Fruit fly (Drosophila melanogaster) S2 (cell line): ENCODE data around the gene net.

Experiments
- CG8478 ChIP-seq: fragments of >200 bp; optimal IDR thresholded peaks from 2 replicates; lab custom pipeline; 2018
- CTCF ChIP-seq, 2 experiments: fragments of >200 bp; optimal IDR thresholded peaks; 2 replicates each; lab custom pipeline; 2018

net gene

DNA sequence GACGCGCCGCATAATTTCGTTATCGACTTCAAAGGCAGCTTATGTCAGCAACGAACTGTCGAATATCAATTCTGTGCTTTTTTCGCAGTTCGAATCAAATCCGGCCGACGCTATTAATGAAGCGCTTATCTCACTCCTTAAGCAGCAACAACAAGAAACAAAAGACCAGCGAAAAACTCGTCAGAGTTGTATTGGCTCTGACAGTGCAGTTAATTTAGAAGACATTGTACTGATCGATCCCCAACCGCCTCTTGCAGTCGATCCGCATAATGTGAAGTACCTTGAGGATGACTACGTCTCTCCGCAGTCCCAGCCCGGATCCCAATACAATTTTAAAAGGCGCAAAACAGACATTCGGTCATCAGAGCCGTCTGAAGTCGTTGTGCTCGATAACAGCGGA is 17.6 kb downstream of the net start:
- TF ChIP-seq CG8478 (lab: Kevin White, UChicago), result no peak

DNA sequence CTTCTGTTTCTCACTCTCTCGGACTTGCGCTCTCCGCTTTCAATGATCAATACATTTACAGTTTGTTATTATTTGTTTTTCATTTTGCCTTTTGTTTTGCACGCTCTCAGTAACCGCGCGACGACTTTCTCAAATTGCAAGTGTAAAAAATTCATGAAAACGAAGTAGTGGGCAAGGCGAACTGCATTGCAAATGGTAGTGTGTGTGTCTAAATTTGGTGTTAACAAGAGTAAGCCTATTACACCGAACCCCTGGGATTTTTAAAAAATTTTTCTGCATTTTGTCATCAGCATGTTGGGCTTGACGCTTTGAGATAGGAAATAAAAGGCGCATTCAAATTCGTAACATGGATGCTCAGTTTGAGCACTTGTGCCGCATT is 19.9 kb downstream of the net start:
- no peak for TF ChIP-seq CG8478 (lab: Kevin White, UChicago)
- TF ChIP-seq CTCF (optimal IDR thresholded peaks at IDR 0.05; lab: Kevin White, UChicago), result no peak

DNA sequence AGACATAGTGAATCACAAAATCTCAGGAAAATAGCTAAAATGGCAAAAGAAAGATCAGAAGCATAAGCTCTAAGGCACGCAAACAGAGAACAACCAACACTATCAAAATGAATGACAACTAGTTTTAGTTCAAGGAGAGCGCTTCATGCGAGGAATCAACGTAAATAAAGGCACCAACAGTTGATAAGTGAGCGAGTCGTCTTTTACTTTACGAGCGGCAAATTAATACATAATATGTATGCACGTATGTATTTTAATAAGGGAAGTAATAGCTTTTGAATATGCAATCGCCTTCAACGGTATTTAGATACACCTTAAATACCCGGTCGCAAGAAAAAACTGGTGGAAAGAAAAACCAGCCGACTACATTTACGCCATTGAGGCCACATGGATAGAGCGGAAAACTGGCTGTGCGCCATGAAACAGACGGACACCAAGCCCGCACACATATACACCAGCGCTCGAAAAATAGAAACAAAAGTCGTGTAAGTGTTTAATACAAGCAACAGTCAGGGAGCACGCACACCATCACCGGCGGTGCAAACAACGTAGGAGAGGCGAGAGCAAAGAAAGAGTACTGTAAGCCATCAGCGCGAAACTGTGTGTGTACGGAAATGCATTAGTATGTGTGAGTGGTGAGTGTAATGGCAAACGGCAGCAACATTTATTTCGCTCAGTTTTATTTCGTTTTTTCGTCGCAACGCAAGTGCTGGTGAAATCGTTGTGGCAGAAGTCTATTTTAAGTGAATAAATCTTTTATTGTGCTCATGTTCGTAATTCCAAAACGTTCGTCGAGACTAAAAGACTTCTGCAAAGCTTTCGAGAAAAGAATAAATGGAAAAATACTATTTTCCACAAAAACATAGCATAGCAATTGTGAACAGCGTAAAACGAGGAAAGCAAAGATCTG is 20.6 kb downstream of the net start, which contains the start of gene dbr:
dbr (plus strand) TSS at position 114 of the 910 bp plus-strand sequence.
- TF ChIP-seq CTCF (optimal IDR thresholded peaks at IDR 0.05; lab: Kevin White, UChicago), result no peak
- no peak for TF ChIP-seq CG8478 (lab: Kevin White, UChicago)

DNA sequence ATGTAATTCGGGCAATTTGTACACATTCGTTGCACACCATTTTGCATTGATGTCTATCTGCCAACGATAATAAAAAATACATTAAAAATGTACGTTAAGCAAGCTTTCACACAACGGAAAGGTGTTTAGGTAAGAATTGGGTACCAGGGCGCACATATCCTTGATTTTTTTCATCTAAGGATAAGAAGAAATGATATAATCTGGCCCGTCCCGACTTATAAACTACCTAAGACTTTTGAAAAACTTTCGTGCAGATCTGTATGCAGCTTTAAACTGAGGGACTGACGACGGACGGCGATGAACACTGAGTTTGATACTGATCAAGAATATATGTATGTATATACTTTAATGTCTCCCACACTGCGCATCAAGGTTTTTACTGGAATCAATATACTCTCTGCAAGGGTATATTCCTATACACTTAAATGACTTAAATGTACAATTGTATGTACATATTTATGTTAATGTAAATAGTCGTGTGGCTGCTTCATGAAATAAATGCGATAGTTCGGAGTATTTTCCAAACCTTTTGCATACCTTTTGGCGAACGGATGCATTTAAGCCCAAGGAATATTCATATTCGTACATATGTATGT is 21.7 kb downstream of the net start, which contains the start of gene Cda5:
Cda5 (minus strand) TSS at position 51 of the 596 bp plus-strand sequence.
- TF ChIP-seq CTCF (optimal IDR thresholded peaks at IDR 0.05; lab: Kevin White, UChicago) (peak; percentile 16 to 27), CG8478 (lab: Kevin White, UChicago) (no peak)

DNA sequence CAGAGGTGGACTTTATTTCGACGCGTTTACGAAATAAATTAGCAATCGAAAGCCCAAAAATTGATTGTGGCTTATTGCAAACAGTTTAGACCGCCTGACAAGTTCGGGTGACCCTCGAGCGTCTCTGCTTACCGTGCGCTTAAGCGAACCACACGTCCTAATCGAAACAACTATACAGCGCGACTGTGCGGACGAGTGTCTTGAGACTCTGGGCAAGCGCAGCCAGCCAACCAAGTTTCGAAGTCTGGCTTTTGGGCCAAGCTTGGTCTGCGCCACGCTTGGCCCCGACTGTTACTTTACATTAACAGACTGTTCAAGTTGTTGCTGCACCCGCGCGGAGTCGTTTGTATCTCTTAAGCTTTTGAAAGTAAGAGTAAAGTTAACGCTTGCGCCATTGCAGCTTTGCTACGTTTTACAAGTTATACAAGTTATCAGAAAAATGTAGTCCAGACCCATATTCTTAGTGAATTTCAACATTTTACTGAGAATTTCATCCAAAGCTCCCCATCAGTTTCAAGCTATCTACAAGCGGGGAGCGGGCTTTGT is 28.1 kb downstream of the net start:
- TF ChIP-seq CG8478 (lab: Kevin White, UChicago) (no peak), CTCF (optimal IDR thresholded peaks at IDR 0.05; lab: Kevin White, UChicago) (no peak)

DNA sequence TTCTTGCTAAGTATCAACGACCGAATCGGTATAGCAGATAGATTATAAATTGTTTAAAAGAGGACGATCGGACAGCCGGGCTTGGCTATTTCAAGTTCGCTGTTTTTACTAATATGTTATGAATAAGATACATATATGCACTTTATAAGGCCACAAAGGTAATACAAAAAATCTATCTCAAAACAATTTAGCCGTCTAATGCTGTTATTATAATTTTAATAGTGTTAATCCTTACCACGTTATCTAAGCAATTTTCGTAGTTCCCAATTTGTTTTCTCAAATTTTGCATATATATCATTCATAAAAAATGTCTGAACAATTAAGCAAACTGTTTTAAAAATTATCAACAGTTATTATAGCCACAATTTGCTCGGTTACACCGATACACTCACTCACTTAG is 30.3 kb downstream of the net start:
- TF ChIP-seq CG8478 (lab: Kevin White, UChicago), result no peak
- TF ChIP-seq CTCF (optimal IDR thresholded peaks at IDR 0.05; lab: Kevin White, UChicago), result no peak

DNA sequence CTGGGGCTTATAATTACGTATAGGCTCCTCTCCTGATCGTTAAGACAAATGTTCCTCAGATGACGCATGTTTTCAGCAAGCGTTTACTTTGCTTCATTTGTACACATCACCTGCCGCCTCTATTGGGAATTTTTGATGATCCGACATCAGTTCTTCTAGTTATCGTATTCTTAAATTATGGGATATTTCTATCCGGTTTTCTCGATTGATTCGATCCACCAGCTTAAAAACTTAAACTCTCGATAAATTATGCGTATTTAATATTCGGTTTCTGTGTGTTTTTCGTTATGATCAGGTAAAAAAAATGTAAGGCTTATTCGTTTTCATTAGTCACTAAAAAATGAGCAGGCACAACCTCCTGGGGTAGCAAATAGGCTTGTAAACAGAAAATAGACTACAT is 34.1 kb downstream of the net start:
- TF ChIP-seq CG8478 (lab: Kevin White, UChicago) (no peak), CTCF (optimal IDR thresholded peaks at IDR 0.05; lab: Kevin White, UChicago) (no peak)

DNA sequence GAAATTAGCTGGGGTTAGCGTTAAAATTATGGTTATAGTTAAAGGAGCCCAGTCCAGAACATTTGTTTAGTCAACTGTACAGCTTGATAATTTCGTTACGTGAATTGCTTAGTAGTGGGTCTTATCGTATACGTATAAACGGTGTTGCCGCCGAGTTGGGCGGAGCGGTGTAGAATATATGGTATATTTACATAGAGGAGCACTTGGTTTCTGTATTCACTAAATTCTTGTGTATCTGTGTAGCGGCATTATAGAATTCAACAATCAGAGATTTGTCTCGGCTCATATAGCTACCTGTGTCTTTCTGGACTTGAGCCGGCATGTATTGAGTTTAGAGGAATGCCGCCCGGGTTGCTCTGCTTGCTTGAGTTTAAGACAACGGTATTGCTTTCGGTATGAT is 51.7 kb downstream of the net start:
- no peak for TF ChIP-seq CG8478 (lab: Kevin White, UChicago)
- peak; percentile 64 to 79 for TF ChIP-seq CTCF (optimal IDR thresholded peaks at IDR 0.05; lab: Kevin White, UChicago)

DNA sequence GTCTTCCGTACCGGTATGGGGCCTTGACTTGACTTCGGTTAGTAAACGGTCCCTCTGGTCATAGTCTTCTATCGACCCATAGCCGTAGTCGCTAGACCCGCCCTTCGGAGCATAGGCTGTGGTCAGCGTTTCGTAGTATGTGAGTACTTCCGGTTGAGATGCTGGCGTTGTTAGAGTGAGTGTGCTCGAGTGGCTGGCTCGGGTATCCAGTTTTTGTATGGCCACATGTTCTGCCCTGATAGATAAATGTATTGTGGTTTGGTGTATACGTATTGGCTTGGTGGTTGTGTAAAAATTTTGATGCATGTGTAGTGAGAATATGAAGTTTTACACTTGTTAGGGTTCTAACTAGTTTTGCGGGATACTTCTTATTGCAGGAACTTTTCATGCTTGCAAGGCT is 53.1 kb downstream of the net start:
- TF ChIP-seq CTCF (optimal IDR thresholded peaks at IDR 0.05; lab: Kevin White, UChicago) (no peak), CG8478 (lab: Kevin White, UChicago) (no peak)
